Fruit fly (Drosophila melanogaster) whole organism, prepupa: ENCODE results near the gene CG15625.

Experiments
- Blimp-1 ChIP-seq: fragments of 200-800 bp; sonication (Bioruptor generic); optimal IDR thresholded peaks from 3 replicates; lab custom pipeline; 2017; ENCODE audit warnings: missing biosample characterization, missing genetic modification characterization, mild to moderate bottlenecking, moderate library complexity, missing genetic modification reagents
- CG11294 ChIP-seq: fragments of 200-800 bp; sonication (Bioruptor generic); IDR thresholded peaks from 2 replicates; pipeline ENCODE4 v1.3.6; 2022; ENCODE audit warnings: missing biosample characterization, missing genetic modification characterization
- CG32006 ChIP-seq: fragments of 200-800 bp; sonication (Bioruptor generic); optimal IDR thresholded peaks from 3 replicates; lab custom pipeline; 2017; ENCODE audit warnings: missing biosample characterization, mild to moderate bottlenecking, missing genetic modification characterization
- Hr38 ChIP-seq: sonication (Bioruptor generic); optimal IDR thresholded peaks from 2 replicates; lab custom pipeline; 2016; ENCODE audit warnings: missing biosample characterization, missing genetic modification characterization
- OdsH ChIP-seq: fragments of 200-800 bp; sonication (Bioruptor generic); optimal IDR thresholded peaks from 3 replicates; lab custom pipeline; 2016; ENCODE audit warnings: missing biosample characterization, missing genetic modification characterization
- fd59A ChIP-seq: fragments of 200-800 bp; sonication (Bioruptor generic); optimal IDR thresholded peaks from 2 replicates; lab custom pipeline; 2017; ENCODE audit warnings: missing biosample characterization, mild to moderate bottlenecking, missing genetic modification characterization, missing genetic modification reagents
- net ChIP-seq: fragments of 200-800 bp; sonication (Bioruptor generic); optimal IDR thresholded peaks from 3 replicates; lab custom pipeline; 2016; ENCODE audit warnings: missing biosample characterization, missing genetic modification characterization
- pdm3 ChIP-seq: fragments of 200-800 bp; sonication (Bioruptor generic); optimal IDR thresholded peaks from 3 replicates; lab custom pipeline; 2016; ENCODE audit warnings: missing biosample characterization, missing genetic modification characterization
- svp ChIP-seq: fragments of 200-800 bp; sonication (Bioruptor generic); peaks from one replicate; lab custom pipeline; 2016; ENCODE audit warnings: missing biosample characterization, missing genetic modification characterization
- topi ChIP-seq: fragments of 200-800 bp; sonication (Bioruptor generic); optimal IDR thresholded peaks from 3 replicates; lab custom pipeline; 2016; ENCODE audit warnings: missing biosample characterization, missing genetic modification characterization

DNA sequence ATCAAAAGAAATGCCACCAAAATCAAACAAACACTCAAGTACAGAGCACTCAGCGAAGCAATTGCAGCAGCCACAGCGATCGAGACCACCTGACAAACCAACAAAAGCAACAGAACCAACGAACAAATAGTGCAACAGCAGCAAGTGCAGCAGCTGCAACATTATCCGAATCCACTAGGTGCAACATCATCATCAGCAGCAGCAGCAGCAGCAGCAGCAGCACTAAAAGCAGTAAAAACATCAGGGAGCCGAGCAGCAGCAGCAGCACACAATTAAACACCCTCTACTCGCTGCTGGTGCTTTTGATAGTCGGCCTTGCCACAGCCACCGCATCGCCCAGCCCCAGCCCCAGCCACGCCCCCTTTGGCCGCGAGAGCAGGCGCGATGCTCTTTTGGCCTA, 24.4 kb upstream of the CG15625 start:
- TF ChIP-seq topi (GFP tag; lab: Kevin White, UChicago) (no peak), net (GFP tag; lab: Kevin White, UChicago) (no peak), OdsH (GFP tag; lab: Kevin White, UChicago) (no peak), CG32006 (GFP tag; lab: Kevin White, UChicago) (no peak), pdm3 (no peak), CG11294 (GFP tag; lab: Robert Waterston, UW) (no peak), fd59A (GFP tag; lab: Kevin White, UChicago) (no peak), Blimp-1 (GFP tag; lab: Kevin White, UChicago) (no peak), Hr38 (no peak), svp (GFP tag; lab: Kevin White, UChicago) (no peak)
